Fruit fly (Drosophila melanogaster) whole organism, larva: ENCODE data around the gene dod.

Experiments
- noc ChIP-seq: fragments of 200-800 bp; sonication (Bioruptor generic); optimal IDR thresholded peaks from 3 replicates; lab custom pipeline; 2019; ENCODE audit warnings: missing biosample characterization, mild to moderate bottlenecking, missing genetic modification characterization, moderate library complexity

The dod gene

dm6 chrX:21345036-21345500 is at the start of gene dod:
Gene dod (plus strand): TSS chrX:21345358.
- TF ChIP-seq noc: peak; percentile 29

dm6 chrX:21306485-21307142 is 38.5 kb upstream of the dod start, which contains the start of gene Abca3:
Gene Abca3 (minus strand): TSS chrX:21306665.
- TF ChIP-seq noc: peak; percentile 81

- no peak for TF ChIP-seq noc
Measured at dm6 chrX:21315852-21316251, 29.3 kb upstream of the dod start, which contains the start of gene Rpt6. Gene Rpt6 (plus strand): TSS chrX:21316052.

- no peak for TF ChIP-seq noc
Measured at dm6 chrX:21317422-21317821, 27.7 kb upstream of the dod start, which contains the start of gene CG1801. Gene CG1801 (minus strand): TSS chrX:21317522.

dm6 chrX:21319202-21319772 is 25.9 kb upstream of the dod start, which contains the start of the genes SLIRP1 and anox:
Gene SLIRP1 (minus strand): TSS chrX:21319296.
Gene anox (minus strand): TSS chrX:21319296.
- TF ChIP-seq noc: peak; percentile 90

- no peak for TF ChIP-seq noc
Measured at dm6 chrX:21322289-21322981, 22.7 kb upstream of the dod start.

dm6 chrX:21323171-21323695 is 21.9 kb upstream of the dod start:
- no peak for TF ChIP-seq noc

- no peak for TF ChIP-seq noc
Measured at dm6 chrX:21323933-21324688, 21.0 kb upstream of the dod start, which contains the start of the genes Dd and CG1486. Gene Dd (minus strand): TSS chrX:21324009. Gene CG1486 (plus strand): TSS chrX:21324046.

- no peak for TF ChIP-seq noc
Measured at dm6 chrX:21333135-21333534, 12.0 kb upstream of the dod start.

dm6 chrX:21334522-21335104 is 10.5 kb upstream of the dod start:
- no peak for TF ChIP-seq noc

- TF ChIP-seq noc: peak; percentile 10
Measured at dm6 chrX:21337057-21337456, 8.1 kb upstream of the dod start.

- TF ChIP-seq noc: no peak
Measured at dm6 chrX:21338153-21338552, 7.0 kb upstream of the dod start.

dm6 chrX:21339476-21339931 is 5.7 kb upstream of the dod start, which contains the start of the genes tty and fliI:
Gene tty (minus strand): TSS chrX:21339676.
Gene fliI (plus strand): TSS chrX:21339741.
- TF ChIP-seq noc: peak; percentile 60

- TF ChIP-seq noc: peak; percentile 67
Measured at dm6 chrX:21349800-21350309, 4.7 kb downstream of the dod start, which contains the start of the genes peng and sol. Gene peng (minus strand): TSS chrX:21349843. Gene sol (plus strand): TSS chrX:21350280.

- no peak for TF ChIP-seq noc
Measured at dm6 chrX:21351210-21351824, 6.2 kb downstream of the dod start.
